Worm (Caenorhabditis elegans) whole organism, mixed stage, embryonic: ENCODE results near the gene EGAP9.4.

ENCODE experiments used
- M03D4.4 ChIP-seq: sonication (generic microtip); optimal IDR thresholded peaks from 2 replicates; lab custom pipeline; 2017; ENCODE audit warnings: mild to moderate bottlenecking, missing genetic modification characterization, missing compliant biosample characterization
- elt-1 ChIP-seq: sonication (generic microtip); optimal IDR thresholded peaks from 2 replicates; lab custom pipeline; 2017; ENCODE audit warnings: missing genetic modification characterization, mild to moderate bottlenecking, missing compliant biosample characterization, antibody characterized with exemption, moderate library complexity, borderline replicate concordance; ENCODE audit not compliant: insufficient read depth
- lin-13 ChIP-seq: fragments of 150-350 bp; optimal IDR thresholded peaks from 2 replicates; lab custom pipeline; 2014; ENCODE audit warnings: missing biosample characterization, missing genetic modification characterization
- lsy-2 ChIP-seq: fragments of 150-350 bp; optimal IDR thresholded peaks from 2 replicates; lab custom pipeline; 2014; ENCODE audit warnings: missing biosample characterization, missing genetic modification characterization
- unc-62 ChIP-seq: fragments of 150-350 bp; optimal IDR thresholded peaks from 2 replicates; lab custom pipeline; 2014; ENCODE audit warnings: missing biosample characterization, missing genetic modification reagents, missing genetic modification characterization
- ztf-11 ChIP-seq: fragments of 150-350 bp; optimal IDR thresholded peaks from 2 replicates; lab custom pipeline; 2014; ENCODE audit warnings: missing biosample characterization, missing genetic modification characterization

DNA sequence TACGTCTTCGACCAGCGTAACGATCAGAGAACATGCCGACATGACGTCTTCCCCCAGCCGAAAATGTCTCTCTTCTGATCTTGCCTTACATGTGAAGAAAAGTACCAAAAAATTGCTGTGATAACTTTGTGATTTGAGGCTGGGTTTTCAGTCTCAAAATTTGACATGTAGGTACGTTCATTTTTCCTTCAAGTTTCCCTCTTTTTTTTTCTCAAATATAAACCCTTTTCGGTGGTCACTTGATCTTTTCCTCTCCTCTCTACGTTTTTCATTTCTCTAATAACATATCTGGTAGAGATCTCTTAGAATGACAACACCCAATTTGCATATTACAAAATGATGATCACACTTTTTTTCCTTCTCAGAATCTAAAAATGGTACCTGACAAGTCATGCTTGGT, 45.2 kb downstream of the EGAP9.4 start, which contains the start of gene nhr-37:
- TF ChIP-seq lsy-2 (tag; lab: Kevin White, UChicago), result no peak
- TF ChIP-seq M03D4.4, result no peak
- TF ChIP-seq unc-62 (GFP tag; lab: Kevin White, UChicago), result no peak
- no peak for TF ChIP-seq lin-13 (tag; lab: Kevin White, UChicago)
- no peak for TF ChIP-seq ztf-11 (tag; lab: Kevin White, UChicago)
- no peak for TF ChIP-seq elt-1 (tag; lab: Kevin White, UChicago)
